1 fruit fly cellular context compared by ENCODE assay signal in genomic region chrX:686437-686972, dm6.
TF ChIP-seq lines count a peak whose summit lies in the region.

sdk (plus strand) TSS chrX:686834.

TF ChIP-seq in whole organism, embryonic, 481 proteins besides CTCF, POLR2A, EP300 and RAD21 (continued from another document):
- TF ChIP-seq HLH3B (GFP tag; IDR thresholded peaks at IDR 0.05; lab: Robert Waterston, UW) (peak; percentile 85), p53 (GFP tag; optimal IDR thresholded peaks at IDR 0.05; lab: Kevin White, UChicago) (peak; percentile 81), CG18262 (tag; optimal IDR thresholded peaks at IDR 0.05; lab: Kevin White, UChicago) (peak; percentile 95), ftz-f1 (GFP tag; optimal IDR thresholded peaks at IDR 0.05; lab: Kevin White, UChicago) (peak; percentile 73), CG18599 (GFP tag; optimal IDR thresholded peaks at IDR 0.05; lab: Kevin White, UChicago) (peak; percentile 94), pum (GFP tag; optimal IDR thresholded peaks at IDR 0.05; lab: Kevin White, UChicago) (peak; percentile 90), so (GFP tag; IDR thresholded peaks at IDR 0.05; lab: Robert Waterston, UW) (peak; percentile 91), bab2 (GFP tag; optimal IDR thresholded peaks at IDR 0.05; lab: Kevin White, UChicago) (peak; percentile 89), CG12236 (GFP tag; optimal IDR thresholded peaks at IDR 0.05; lab: Kevin White, UChicago) (peak; percentile 84), cato (GFP tag; optimal IDR thresholded peaks at IDR 0.05; lab: Kevin White, UChicago; ENCODE audit: borderline replicate concordance) (peak; percentile 79), YL-1 (GFP tag; optimal IDR thresholded peaks at IDR 0.05; lab: Kevin White, UChicago) (peak; percentile 50), ken (GFP tag; IDR thresholded peaks at IDR 0.05; lab: Robert Waterston, UW) (peak; percentile 80), Dip2 (GFP tag; IDR thresholded peaks at IDR 0.05; lab: Robert Waterston, UW) (no peak; the same call in 1 of the 2 replicates), az2 (GFP tag; optimal IDR thresholded peaks at IDR 0.05; lab: Kevin White, UChicago) (peak; percentile 91), Nf-YB (GFP tag; optimal IDR thresholded peaks at IDR 0.05; lab: Kevin White, UChicago) (peak; percentile 82), Chrac-16 (GFP tag; optimal IDR thresholded peaks at IDR 0.05; lab: Kevin White, UChicago) (peak; percentile 90), crol (GFP tag; IDR thresholded peaks at IDR 0.05; lab: Robert Waterston, UW) (0 out of 2 replicates have a peak, but pooled peaks have one; percentile 20), dmrt99B (tag; optimal IDR thresholded peaks at IDR 0.05; lab: Kevin White, UChicago) (peak; percentile 93), tio (GFP tag; optimal IDR thresholded peaks at IDR 0.05; lab: Kevin White, UChicago) (peak; percentile 90), CG9437 (GFP tag; optimal IDR thresholded peaks at IDR 0.05; lab: Kevin White, UChicago) (peak; percentile 82), oc (tag; optimal IDR thresholded peaks at IDR 0.05; lab: Kevin White, UChicago) (peak; percentile 81), MESR4 (GFP tag; optimal IDR thresholded peaks at IDR 0.05; lab: Kevin White, UChicago) (no peak), ato (GFP tag; IDR thresholded peaks at IDR 0.05; lab: Robert Waterston, UW; ENCODE audit: partially characterized antibody) (peak; percentile 65), CG9817 (tag; optimal IDR thresholded peaks at IDR 0.05; lab: Kevin White, UChicago) (peak; percentile 83), gro (GFP tag; optimal IDR thresholded peaks at IDR 0.05; lab: Kevin White, UChicago) (peak; percentile 88), CG9727 (GFP tag; optimal IDR thresholded peaks at IDR 0.05; lab: Kevin White, UChicago) (peak; percentile 94), Atf6 (GFP tag; IDR thresholded peaks at IDR 0.05; lab: Robert Waterston, UW) (peak; percentile 88), zfh1 (GFP tag; IDR thresholded peaks at IDR 0.05; lab: Robert Waterston, UW) (peak; percentile 86), CG1832 (GFP tag; optimal IDR thresholded peaks at IDR 0.05; lab: Kevin White, UChicago) (no peak), NC2α (GFP tag; optimal IDR thresholded peaks at IDR 0.05; lab: Kevin White, UChicago) (peak; percentile 80), sisA (GFP tag; IDR thresholded peaks at IDR 0.05; lab: Robert Waterston, UW) (peak; percentile 88), inv (GFP tag; IDR thresholded peaks at IDR 0.05; lab: Robert Waterston, UW; ENCODE audit: partially characterized antibody) (peak; percentile 59), caup (GFP tag; optimal IDR thresholded peaks at IDR 0.05; lab: Kevin White, UChicago; ENCODE audit: severe bottlenecking) (peak; percentile 90), amos (GFP tag; IDR thresholded peaks at IDR 0.05; lab: Robert Waterston, UW; ENCODE audit: partially characterized antibody) (peak; percentile 44), CG1529 (GFP tag; optimal IDR thresholded peaks at IDR 0.05; lab: Kevin White, UChicago) (peak; percentile 95), Bteb2 (GFP tag; optimal IDR thresholded peaks at IDR 0.05; lab: Kevin White, UChicago) (peak; percentile 87), Ssrp (tag; optimal IDR thresholded peaks at IDR 0.05; lab: Kevin White, UChicago) (peak; percentile 89), Abd-B (GFP tag; optimal IDR thresholded peaks at IDR 0.05; lab: Kevin White, UChicago) (peak; percentile 84), Optix (GFP tag; IDR thresholded peaks at IDR 0.05; lab: Robert Waterston, UW) (peak; percentile 92), CG17568 (GFP tag; optimal IDR thresholded peaks at IDR 0.05; lab: Kevin White, UChicago) (peak; percentile 87), Neu2 (GFP tag; optimal IDR thresholded peaks at IDR 0.05; lab: Kevin White, UChicago; ENCODE audit: borderline replicate concordance) (peak; percentile 73), Lim3 (GFP tag; IDR thresholded peaks at IDR 0.05; lab: Robert Waterston, UW) (no peak), CG15073 (GFP tag; optimal IDR thresholded peaks at IDR 0.05; lab: Kevin White, UChicago) (peak; percentile 65), sr (GFP tag; IDR thresholded peaks at IDR 0.05; lab: Robert Waterston, UW) (peak; percentile 35; the same call in 1 of the 3 replicates), crp (GFP tag; optimal IDR thresholded peaks at IDR 0.05; lab: Kevin White, UChicago) (peak in 1 of 2 experiments; percentile 51), CG9215 (GFP tag; IDR thresholded peaks at IDR 0.05; lab: Robert Waterston, UW) (peak; percentile 90), Xbp1 (GFP tag; optimal IDR thresholded peaks at IDR 0.05; lab: Kevin White, UChicago) (peak; percentile 89), CG10321 (GFP tag; IDR thresholded peaks at IDR 0.05; lab: Robert Waterston, UW) (peak; percentile 22; the same call in 1 of the 2 replicates), CG17829 (tag; optimal IDR thresholded peaks at IDR 0.05; lab: Kevin White, UChicago) (peak; percentile 92), CG17359 (tag; optimal IDR thresholded peaks at IDR 0.05; lab: Kevin White, UChicago) (peak; percentile 87), CG8924 (tag; optimal IDR thresholded peaks at IDR 0.05; lab: Kevin White, UChicago) (peak; percentile 89), btn (GFP tag; optimal IDR thresholded peaks at IDR 0.05; lab: Kevin White, UChicago) (peak; percentile 85), CG6254 (GFP tag; optimal IDR thresholded peaks at IDR 0.05; lab: Kevin White, UChicago) (peak; percentile 85), CG7987 (GFP tag; optimal IDR thresholded peaks at IDR 0.05; lab: Kevin White, UChicago) (peak; percentile 87), rib (GFP tag; IDR thresholded peaks at IDR 0.05; lab: Robert Waterston, UW) (peak; percentile 83), CG10979 (tag; optimal IDR thresholded peaks at IDR 0.05; lab: Kevin White, UChicago) (peak; percentile 93), wdn (GFP tag; IDR thresholded peaks at IDR 0.05; lab: Robert Waterston, UW) (peak; percentile 68; the same call in 1 of the 2 replicates), Med (GFP tag; lab: Kevin White, UChicago) (peak; percentile 99), toy (GFP tag; IDR thresholded peaks at IDR 0.05; lab: Robert Waterston, UW) (peak; percentile 65; the same call in 1 of the 2 replicates), CG14050 (GFP tag; IDR thresholded peaks at IDR 0.05; lab: Robert Waterston, UW) (peak; percentile 78), wek (GFP tag; optimal IDR thresholded peaks at IDR 0.05; lab: Kevin White, UChicago) (peak; percentile 75), D19B (GFP tag; optimal IDR thresholded peaks at IDR 0.05; lab: Kevin White, UChicago) (peak; percentile 73), maf-S (GFP tag; optimal IDR thresholded peaks at IDR 0.05; lab: Kevin White, UChicago) (peak; percentile 87), pita (GFP tag; optimal IDR thresholded peaks at IDR 0.05; lab: Kevin White, UChicago) (no peak), CG1792 (GFP tag; optimal IDR thresholded peaks at IDR 0.05; lab: Kevin White, UChicago) (peak; percentile 84), H2.0 (GFP tag; IDR thresholded peaks at IDR 0.05; lab: Robert Waterston, UW) (peak; percentile 67), CG6791 (GFP tag; IDR thresholded peaks at IDR 0.05; lab: Robert Waterston, UW; ENCODE audit: partially characterized antibody) (peak; percentile 60; the same call in 1 of the 3 replicates), ssp (GFP tag; IDR thresholded peaks at IDR 0.05; lab: Robert Waterston, UW) (peak; percentile 73), CG10565 (GFP tag; optimal IDR thresholded peaks at IDR 0.05; lab: Kevin White, UChicago) (peak; percentile 49), PHDP (tag; optimal IDR thresholded peaks at IDR 0.05; lab: Kevin White, UChicago) (peak; percentile 92), NFAT (GFP tag; IDR thresholded peaks at IDR 0.05; lab: Robert Waterston, UW) (peak; percentile 68), CG4282 (GFP tag; optimal IDR thresholded peaks at IDR 0.05; lab: Kevin White, UChicago) (peak; percentile 95), CG11695 (GFP tag; IDR thresholded peaks at IDR 0.05; lab: Robert Waterston, UW) (peak; percentile 92), Hey (tag; optimal IDR thresholded peaks at IDR 0.05; lab: Kevin White, UChicago) (peak; percentile 61), CG8388 (GFP tag; optimal IDR thresholded peaks at IDR 0.05; lab: Kevin White, UChicago) (peak; percentile 87), CG11247 (GFP tag; IDR thresholded peaks at IDR 0.05; lab: Robert Waterston, UW) (peak; percentile 73), slbo (GFP tag; IDR thresholded peaks at IDR 0.05; lab: Robert Waterston, UW) (peak; percentile 88), CG10462 (GFP tag; optimal IDR thresholded peaks at IDR 0.05; lab: Kevin White, UChicago) (peak; percentile 81), Camta (GFP tag; optimal IDR thresholded peaks at IDR 0.05; lab: Kevin White, UChicago) (peak; percentile 92), lov (optimal IDR thresholded peaks at IDR 0.05; lab: Kevin White, UChicago) (no peak), lov (GFP tag; IDR thresholded peaks at IDR 0.05; lab: Robert Waterston, UW) (peak; percentile 5; the same call in 1 of the 3 replicates), CG14441 (GFP tag; IDR thresholded peaks at IDR 0.05; lab: Robert Waterston, UW) (peak; percentile 79), CrebB (tag; optimal IDR thresholded peaks at IDR 0.05; lab: Kevin White, UChicago) (peak; percentile 84), fu2 (GFP tag; optimal IDR thresholded peaks at IDR 0.05; lab: Kevin White, UChicago) (peak; percentile 85), h (optimal IDR thresholded peaks at IDR 0.05; lab: Kevin White, UChicago) (no peak), Dll (GFP tag; IDR thresholded peaks at IDR 0.05; lab: Robert Waterston, UW; ENCODE audit: partially characterized antibody) (peak; percentile 64; the same call in 3 of the 4 replicates), Dek (tag; optimal IDR thresholded peaks at IDR 0.05; lab: Kevin White, UChicago) (peak; percentile 83), CG32772 (GFP tag; IDR thresholded peaks at IDR 0.05; lab: Robert Waterston, UW) (peak; percentile 82), NK7.1 (GFP tag; optimal IDR thresholded peaks at IDR 0.05; lab: Kevin White, UChicago) (peak; percentile 90), CG8290 (GFP tag; optimal IDR thresholded peaks at IDR 0.05; lab: Kevin White, UChicago) (peak; percentile 87), CG8290 (tag; optimal IDR thresholded peaks at IDR 0.05; lab: Kevin White, UChicago) (peak; percentile 4 to 80), CG7372 (GFP tag; IDR thresholded peaks at IDR 0.05; lab: Robert Waterston, UW) (peak; percentile 86), gsb-n (tag; optimal IDR thresholded peaks at IDR 0.05; lab: Kevin White, UChicago) (peak; percentile 90), mam (GFP tag; optimal IDR thresholded peaks at IDR 0.05; lab: Kevin White, UChicago) (peak; percentile 95), Hr39 (optimal IDR thresholded peaks at IDR 0.05; lab: Kevin White, UChicago) (no peak), CG17802 (tag; optimal IDR thresholded peaks at IDR 0.05; lab: Kevin White, UChicago) (peak; percentile 20), TFAM (GFP tag; optimal IDR thresholded peaks at IDR 0.05; lab: Kevin White, UChicago) (peak; percentile 60), hbn (GFP tag; IDR thresholded peaks at IDR 0.05; lab: Robert Waterston, UW; ENCODE audit: partially characterized antibody) (peak; percentile 36), HmgZ (tag; optimal IDR thresholded peaks at IDR 0.05; lab: Kevin White, UChicago) (peak; percentile 93), ci (GFP tag; IDR thresholded peaks at IDR 0.05; lab: Robert Waterston, UW) (peak; percentile 91), bsh (GFP tag; optimal IDR thresholded peaks at IDR 0.05; lab: Kevin White, UChicago) (peak; percentile 89 to 90), gfzf (GFP tag; optimal IDR thresholded peaks at IDR 0.05; lab: Kevin White, UChicago) (no peak), CG5180 (GFP tag; optimal IDR thresholded peaks at IDR 0.05; lab: Kevin White, UChicago) (peak; percentile 88), Doc2 (GFP tag; IDR thresholded peaks at IDR 0.05; lab: Robert Waterston, UW) (peak; percentile 25; the same call in 1 of the 2 replicates), CG3838 (GFP tag; optimal IDR thresholded peaks at IDR 0.05; lab: Kevin White, UChicago) (peak; percentile 85), CG17385 (GFP tag; optimal IDR thresholded peaks at IDR 0.05; lab: Kevin White, UChicago) (peak; percentile 96), CG42726 (GFP tag; IDR thresholded peaks at IDR 0.05; lab: Robert Waterston, UW; ENCODE audit: partially characterized antibody) (peak; percentile 48; the same call in 1 of the 2 replicates), tap (tag; optimal IDR thresholded peaks at IDR 0.05; lab: Kevin White, UChicago) (peak; percentile 79), lola (GFP tag; optimal IDR thresholded peaks at IDR 0.05; lab: Kevin White, UChicago) (peak in 1 of 3 experiments; percentile 90), esg (GFP tag; conservative IDR thresholded peaks at IDR 0.05; lab: Robert Waterston, UW) (peak; percentile 90), CG13287 (GFP tag; IDR thresholded peaks at IDR 0.05; lab: Robert Waterston, UW; ENCODE audit: partially characterized antibody) (peak; percentile 71), psq (GFP tag; optimal IDR thresholded peaks at IDR 0.05; lab: Kevin White, UChicago) (peak; percentile 71), CG12219 (GFP tag; optimal IDR thresholded peaks at IDR 0.05; lab: Kevin White, UChicago) (peak; percentile 89), CG18011 (GFP tag; optimal IDR thresholded peaks at IDR 0.05; lab: Kevin White, UChicago) (peak; percentile 64), HLH54F (GFP tag; optimal IDR thresholded peaks at IDR 0.05; lab: Kevin White, UChicago) (peak; percentile 92), CG12155 (GFP tag; optimal IDR thresholded peaks at IDR 0.05; lab: Kevin White, UChicago) (peak; percentile 88), CG9609 (GFP tag; optimal IDR thresholded peaks at IDR 0.05; lab: Kevin White, UChicago) (peak; percentile 90), sc (optimal IDR thresholded peaks at IDR 0.05; lab: Kevin White, UChicago) (no peak), sc (GFP tag; optimal IDR thresholded peaks at IDR 0.05; lab: Kevin White, UChicago) (peak; percentile 86), CG15011 (GFP tag; optimal IDR thresholded peaks at IDR 0.05; lab: Kevin White, UChicago) (peak; percentile 78), HHEX (GFP tag; optimal IDR thresholded peaks at IDR 0.05; lab: Kevin White, UChicago) (peak; percentile 91)
